Worm (Caenorhabditis elegans): Measurements from ENCODE around the gene spp-13.

Gene spp-13

ce11 chrX:8386068-8386851 is 32.1 kb downstream of the spp-13 start (continued):
- no peak for TF ChIP-seq lin-29 (GFP tag; IDR thresholded peaks at IDR 0.05)
- TF ChIP-seq ZK546.5 (tag; optimal IDR thresholded peaks at IDR 0.05): no peak
- peak in 1 of 2 experiments; percentile 6 for TF ChIP-seq hif-1 (tag; optimal IDR thresholded peaks at IDR 0.05)
- no peak for TF ChIP-seq snpc-4 (tag; optimal IDR thresholded peaks at IDR 0.05)
- no peak for TF ChIP-seq ceh-28 (tag; optimal IDR thresholded peaks at IDR 0.05)
- TF ChIP-seq hlh-11 (tag; optimal IDR thresholded peaks at IDR 0.05): peak; percentile 16
- TF ChIP-seq lin-38 (GFP tag; IDR thresholded peaks at IDR 0.05): peak; percentile 59
- no peak for TF ChIP-seq nhr-11 (tag; optimal IDR thresholded peaks at IDR 0.05)
- peak; percentile 77 for TF ChIP-seq ctbp-1 (GFP tag; IDR thresholded peaks at IDR 0.05)
- TF ChIP-seq arid-1 (GFP tag; conservative IDR thresholded peaks at IDR 0.05): peak; percentile 35; the same call in 1 of the 2 replicates
- TF ChIP-seq nhr-237 (tag; optimal IDR thresholded peaks at IDR 0.05): no peak
- 0 out of 2 replicates have a peak, but pooled peaks have one; percentile 39 for TF ChIP-seq F26F4.8 (GFP tag; conservative IDR thresholded peaks at IDR 0.05)
- peak; percentile 49 for TF ChIP-seq F10B5.3 (tag; optimal IDR thresholded peaks at IDR 0.05)
- TF ChIP-seq egl-27 (tag; optimal IDR thresholded peaks at IDR 0.05): no peak
- TF ChIP-seq mes-2 (tag; optimal IDR thresholded peaks at IDR 0.05; ENCODE audit: poor library complexity, severe bottlenecking): peak; percentile 82
- TF ChIP-seq zip-11 (GFP tag; IDR thresholded peaks at IDR 0.05): no peak
- TF ChIP-seq aly-2 (tag; optimal IDR thresholded peaks at IDR 0.05): no peak
- peak; percentile 52 for TF ChIP-seq snpc-1.2 (GFP tag; IDR thresholded peaks at IDR 0.05)
- TF ChIP-seq lin-15B (tag; optimal IDR thresholded peaks at IDR 0.05): no peak
- no peak for TF ChIP-seq zag-1 (tag; optimal IDR thresholded peaks at IDR 0.05)
- TF ChIP-seq madf-5 (GFP tag; IDR thresholded peaks at IDR 0.05): peak in 1 of 2 experiments; percentile 81; a peak in 1 of 4 replicates
- peak; percentile 83 for TF ChIP-seq hmg-1.1 (GFP tag; IDR thresholded peaks at IDR 0.05)
- no peak for TF ChIP-seq nhr-76 (tag; optimal IDR thresholded peaks at IDR 0.05)
- TF ChIP-seq F37D6.2 (tag; optimal IDR thresholded peaks at IDR 0.05): no peak
- TF ChIP-seq aha-1 (tag): peak; percentile 72
- peak; percentile 53 for TF ChIP-seq dmd-6 (GFP tag; IDR thresholded peaks at IDR 0.05)
- TF ChIP-seq rbr-2 (tag; optimal IDR thresholded peaks at IDR 0.05): peak; percentile 66
- TF ChIP-seq duxl-1 (tag; optimal IDR thresholded peaks at IDR 0.05; ENCODE audit: poor library complexity): peak; percentile 50
- TF ChIP-seq dmd-8 (GFP tag; IDR thresholded peaks at IDR 0.05): peak; percentile 85
- no peak; the same call in 1 of the 2 replicates for TF ChIP-seq mxl-2 (GFP tag; conservative IDR thresholded peaks at IDR 0.05)
- TF ChIP-seq zfp-2 (tag; optimal IDR thresholded peaks at IDR 0.05): no peak
- no peak for TF ChIP-seq jun-1 (tag; optimal IDR thresholded peaks at IDR 0.05)
- no peak for TF ChIP-seq nhr-10 (tag; optimal IDR thresholded peaks at IDR 0.05)
- TF ChIP-seq lin-1 (GFP tag; IDR thresholded peaks at IDR 0.05): no peak
- TF ChIP-seq pha-4 (GFP tag; IDR thresholded peaks at IDR 0.05): peak; percentile 71; the same call in 1 of the 2 replicates
- no peak for TF ChIP-seq pha-4 (tag; optimal IDR thresholded peaks at IDR 0.05)
- no peak for TF ChIP-seq unc-39 (tag; optimal IDR thresholded peaks at IDR 0.05)
- TF ChIP-seq saeg-2 (GFP tag; IDR thresholded peaks at IDR 0.05): 0 out of 2 replicates have a peak, but pooled peaks have one; percentile 32
- TF ChIP-seq ztf-7 (tag; optimal IDR thresholded peaks at IDR 0.05): no peak
- TF ChIP-seq Y48G9A.11 (GFP tag; IDR thresholded peaks at IDR 0.05): peak; percentile 60
- peak; percentile 36 for TF ChIP-seq nhr-102 (tag; optimal IDR thresholded peaks at IDR 0.05)
- TF ChIP-seq ZK337.2 (GFP tag; IDR thresholded peaks at IDR 0.05): 0 out of 2 replicates have a peak, but pooled peaks have one; percentile 42
- no peak for TF ChIP-seq lir-3 (tag; optimal IDR thresholded peaks at IDR 0.05)
- no peak for TF ChIP-seq nhr-28 (tag; optimal IDR thresholded peaks at IDR 0.05)
- TF ChIP-seq dpl-1 (GFP tag; optimal IDR thresholded peaks at IDR 0.05): no peak
- TF ChIP-seq tra-1 (GFP tag; IDR thresholded peaks at IDR 0.05): peak; percentile 19; the same call in 1 of the 2 replicates
- no peak for TF ChIP-seq ces-1 (GFP tag; optimal IDR thresholded peaks at IDR 0.05)
- no peak for TF ChIP-seq nhr-6 (tag; optimal IDR thresholded peaks at IDR 0.05)
- no peak for TF ChIP-seq ceh-82 (tag; optimal IDR thresholded peaks at IDR 0.05)
- no peak for TF ChIP-seq spr-3 (GFP tag; optimal IDR thresholded peaks at IDR 0.05)
- no peak for TF ChIP-seq tag-97 (GFP tag; IDR thresholded peaks at IDR 0.05)

All from whole organism, L4 larva.